Worm (Caenorhabditis elegans) whole organism, L1 larva: ENCODE results near the gene R02F2.7.
A peak's percentile ranks its signal among the peaks of the same experiment; 100 is the strongest.

ENCODE experiments used
- C04F5.9 ChIP-seq: sonication (generic microtip); optimal IDR thresholded peaks from 2 replicates; lab custom pipeline; 2016; ENCODE audit warnings: missing genetic modification characterization, missing compliant biosample characterization
- C16A3.4 ChIP-seq: fragments of 150-350 bp; optimal IDR thresholded peaks from 2 replicates; lab custom pipeline; 2014; ENCODE audit warnings: missing biosample characterization, missing genetic modification characterization
- F16B12.6 ChIP-seq: fragments of 150-350 bp; optimal IDR thresholded peaks from 2 replicates; lab custom pipeline; 2014; ENCODE audit warnings: missing biosample characterization, missing genetic modification characterization
- Y116A8C.19 ChIP-seq: sonication (generic microtip); optimal IDR thresholded peaks from 2 replicates; lab custom pipeline; 2016; ENCODE audit warnings: missing compliant biosample characterization, missing genetic modification characterization, borderline replicate concordance
- alr-1 ChIP-seq: fragments of 200-800 bp; sonication (Bioruptor generic); optimal IDR thresholded peaks from 2 replicates; lab custom pipeline; 2018; ENCODE audit warnings: borderline replicate concordance, mild to moderate bottlenecking, missing genetic modification characterization, missing compliant biosample characterization
- ama-1 ChIP-seq: fragments of 150-350 bp; optimal IDR thresholded peaks from 2 replicates; lab custom pipeline; 2014
- blmp-1 ChIP-seq: fragments of 150-350 bp; optimal IDR thresholded peaks from 2 replicates; lab custom pipeline; 2014; ENCODE audit warnings: missing biosample characterization, missing genetic modification characterization
- ceh-63 ChIP-seq: fragments of 200-800 bp; sonication (Bioruptor generic); optimal IDR thresholded peaks from 2 replicates; lab custom pipeline; 2018; ENCODE audit warnings: mild to moderate bottlenecking, missing genetic modification characterization, missing compliant biosample characterization
- ceh-82 ChIP-seq, 3 experiments: fragments of 150-350 bp in 1 of 3; sonication (generic microtip) in 2 of 3; optimal IDR thresholded peaks; 2 replicates each; lab custom pipeline; 2014 to 2017; ENCODE audit warnings: missing biosample characterization in 3 of 3, missing genetic modification characterization in 3 of 3
- ceh-88 ChIP-seq: fragments of 200-800 bp; sonication (Bioruptor generic); IDR thresholded peaks from 2 replicates; pipeline ENCODE4 v1.3.6; 2022; ENCODE audit warnings: missing genetic modification characterization, missing compliant biosample characterization
- ceh-90 ChIP-seq: sonication (generic microtip); optimal IDR thresholded peaks from 2 replicates; lab custom pipeline; 2016; ENCODE audit warnings: missing genetic modification characterization, missing compliant biosample characterization
- dpl-1 ChIP-seq, 3 experiments: fragments of 150-350 bp in 2 of 3; sonication (generic microtip) in 1 of 3; optimal IDR thresholded peaks; 2 replicates each; lab custom pipeline; 2014 to 2017; ENCODE audit warnings: missing biosample characterization in 3 of 3, missing genetic modification characterization in 3 of 3, missing genetic modification reagents in 3 of 3
- dsc-1 ChIP-seq: sonication (generic microtip); optimal IDR thresholded peaks from 2 replicates; lab custom pipeline; 2016; ENCODE audit warnings: mild to moderate bottlenecking, missing genetic modification characterization, missing compliant biosample characterization
- elt-2 ChIP-seq: sonication (generic microtip); optimal IDR thresholded peaks from 2 replicates; lab custom pipeline; 2016; ENCODE audit warnings: missing genetic modification characterization, mild to moderate bottlenecking, inconsistent platforms, missing compliant biosample characterization, missing genetic modification reagents
- elt-3 ChIP-seq, 6 experiments: fragments of 150-350 bp in 1 of 6; sonication (generic microtip); optimal IDR thresholded peaks; 2 replicates each; lab custom pipeline; 2017 to 2018; ENCODE audit warnings: missing biosample characterization in 6 of 6, missing genetic modification characterization in 6 of 6, inconsistent platforms in 1 of 6
- fkh-10 ChIP-seq: sonication (generic microtip); optimal IDR thresholded peaks from 2 replicates; lab custom pipeline; 2017; ENCODE audit warnings: missing biosample characterization, missing genetic modification reagents, missing genetic modification characterization
- fkh-4 ChIP-seq: sonication (generic microtip); optimal IDR thresholded peaks from 2 replicates; lab custom pipeline; 2016; ENCODE audit warnings: missing compliant biosample characterization, missing genetic modification characterization, borderline replicate concordance
- fos-1 ChIP-seq: fragments of 150-350 bp; optimal IDR thresholded peaks from 2 replicates; lab custom pipeline; 2014; ENCODE audit warnings: missing biosample characterization, missing genetic modification characterization
- lin-13 ChIP-seq: fragments of 150-350 bp; optimal IDR thresholded peaks from 2 replicates; lab custom pipeline; 2014; ENCODE audit warnings: missing biosample characterization, missing genetic modification reagents, missing genetic modification characterization
- lin-14 ChIP-seq: fragments of 200-800 bp; sonication (Bioruptor generic); optimal IDR thresholded peaks from 2 replicates; lab custom pipeline; 2018; ENCODE audit warnings: mild to moderate bottlenecking, missing genetic modification characterization, moderate library complexity, missing compliant biosample characterization
- lin-15B ChIP-seq: fragments of 150-350 bp; sonication (generic microtip); optimal IDR thresholded peaks from 3 replicates; lab custom pipeline; 2014; ENCODE audit warnings: missing biosample characterization, missing genetic modification characterization
- lin-35 ChIP-seq, 2 experiments: fragments of 150-350 bp; optimal IDR thresholded peaks; 2 replicates each; lab custom pipeline; 2014; ENCODE audit warnings: missing biosample characterization in 2 of 2, missing genetic modification characterization in 2 of 2, missing genetic modification reagents in 2 of 2
- lir-3 ChIP-seq: sonication (generic microtip); optimal IDR thresholded peaks from 2 replicates; lab custom pipeline; 2016; ENCODE audit warnings: mild to moderate bottlenecking, missing genetic modification characterization, moderate library complexity, missing compliant biosample characterization; ENCODE audit not compliant: poor library complexity
- mab-9 ChIP-seq: fragments of 200-800 bp; sonication (Bioruptor generic); IDR thresholded peaks from 2 replicates; pipeline ENCODE4 v1.3.6; 2022; ENCODE audit warnings: missing genetic modification reagents, missing genetic modification characterization, missing compliant biosample characterization
- mep-1 ChIP-seq: fragments of 150-350 bp; optimal IDR thresholded peaks from 2 replicates; lab custom pipeline; 2014; ENCODE audit warnings: missing biosample characterization, missing genetic modification characterization
- nhr-11 ChIP-seq: fragments of 150-350 bp; optimal IDR thresholded peaks from 2 replicates; lab custom pipeline; 2014; ENCODE audit warnings: missing biosample characterization, missing genetic modification characterization
- nhr-237 ChIP-seq: fragments of 150-350 bp; optimal IDR thresholded peaks from 2 replicates; lab custom pipeline; 2014; ENCODE audit warnings: missing biosample characterization, missing genetic modification characterization
- nhr-28 ChIP-seq: fragments of 150-350 bp; optimal IDR thresholded peaks from 2 replicates; lab custom pipeline; 2014; ENCODE audit warnings: missing biosample characterization, missing genetic modification characterization
- nhr-71 ChIP-seq: sonication (generic microtip); optimal IDR thresholded peaks from 2 replicates; lab custom pipeline; 2016; ENCODE audit warnings: mild to moderate bottlenecking, missing genetic modification characterization, moderate library complexity, missing compliant biosample characterization
- nhr-77 ChIP-seq: fragments of 150-350 bp; optimal IDR thresholded peaks from 2 replicates; lab custom pipeline; 2014; ENCODE audit warnings: missing biosample characterization, missing genetic modification characterization
- nhr-84 ChIP-seq: sonication (generic microtip); optimal IDR thresholded peaks from 2 replicates; lab custom pipeline; 2017; ENCODE audit warnings: missing biosample characterization, missing genetic modification characterization
- nhr-85 ChIP-seq: sonication (generic microtip); peaks from one replicate; lab custom pipeline; 2016; ENCODE audit warnings: missing genetic modification characterization, inconsistent platforms, missing compliant biosample characterization
- nhr-90 ChIP-seq: sonication (generic microtip); optimal IDR thresholded peaks from 2 replicates; lab custom pipeline; 2016; ENCODE audit warnings: mild to moderate bottlenecking, missing genetic modification characterization, missing compliant biosample characterization; ENCODE audit not compliant: poor library complexity
- pag-3 ChIP-seq: sonication (generic microtip); optimal IDR thresholded peaks from 2 replicates; lab custom pipeline; 2017; ENCODE audit warnings: missing genetic modification characterization, mild to moderate bottlenecking, missing compliant biosample characterization, antibody characterized with exemption, borderline replicate concordance; ENCODE audit not compliant: insufficient read depth
- pax-3 ChIP-seq: fragments of 200-800 bp; sonication (Bioruptor generic); optimal IDR thresholded peaks from 2 replicates; lab custom pipeline; 2018; ENCODE audit warnings: mild to moderate bottlenecking, missing genetic modification characterization, moderate library complexity, missing compliant biosample characterization
- pqm-1 ChIP-seq: sonication (generic microtip); optimal IDR thresholded peaks from 3 replicates; lab custom pipeline; 2017; ENCODE audit warnings: missing biosample characterization, missing genetic modification characterization
- snpc-4 ChIP-seq: fragments of 150-350 bp; optimal IDR thresholded peaks from 2 replicates; lab custom pipeline; 2014; ENCODE audit warnings: missing biosample characterization, missing genetic modification characterization
- snu-23 ChIP-seq: sonication (generic microtip); optimal IDR thresholded peaks from 2 replicates; lab custom pipeline; 2016; ENCODE audit warnings: missing genetic modification characterization, missing compliant biosample characterization
- sptf-1 ChIP-seq: fragments of 150-350 bp; optimal IDR thresholded peaks from 2 replicates; lab custom pipeline; 2014; ENCODE audit warnings: missing biosample characterization, missing genetic modification characterization
- sup-37 ChIP-seq: fragments of 200-800 bp; sonication (Bioruptor generic); optimal IDR thresholded peaks from 2 replicates; lab custom pipeline; 2018; ENCODE audit warnings: mild to moderate bottlenecking, missing genetic modification characterization, missing compliant biosample characterization
- swsn-7 ChIP-seq: sonication (generic microtip); optimal IDR thresholded peaks from 2 replicates; lab custom pipeline; 2016; ENCODE audit warnings: missing genetic modification characterization, missing compliant biosample characterization
- tbx-2 ChIP-seq: sonication (generic microtip); optimal IDR thresholded peaks from 2 replicates; lab custom pipeline; 2016; ENCODE audit warnings: missing genetic modification characterization, missing compliant biosample characterization
- tlp-1 ChIP-seq: fragments of 150-350 bp; optimal IDR thresholded peaks from 2 replicates; lab custom pipeline; 2014; ENCODE audit warnings: missing biosample characterization, missing genetic modification characterization
- unc-30 ChIP-seq: sonication (generic microtip); optimal IDR thresholded peaks from 2 replicates; lab custom pipeline; 2017; ENCODE audit warnings: missing biosample characterization, missing genetic modification characterization
- unc-62 ChIP-seq: fragments of 150-350 bp; optimal IDR thresholded peaks from 2 replicates; lab custom pipeline; 2014; ENCODE audit warnings: missing biosample characterization, missing genetic modification reagents, missing genetic modification characterization
- unc-86 ChIP-seq: sonication (generic microtip); optimal IDR thresholded peaks from 2 replicates; lab custom pipeline; 2016; ENCODE audit warnings: missing genetic modification characterization, missing compliant biosample characterization
- xbp-1 ChIP-seq: sonication (generic microtip); optimal IDR thresholded peaks from 2 replicates; lab custom pipeline; 2016; ENCODE audit warnings: missing genetic modification characterization, missing compliant biosample characterization
- zag-1 ChIP-seq: fragments of 150-350 bp; optimal IDR thresholded peaks from 2 replicates; lab custom pipeline; 2014; ENCODE audit warnings: missing biosample characterization, missing genetic modification characterization

R02F2.7 gene

ce11 chrIII:5502915-5503575 lies 19.5 kb upstream of the R02F2.7 start (continued):
- TF ChIP-seq nhr-77 (tag; lab: Kevin White, UChicago) (no peak), C04F5.9 (tag; lab: Kevin White, UChicago) (no peak), blmp-1 (peak; percentile 72), snu-23 (peak; percentile 65), sup-37 (GFP tag; lab: Kevin White, UChicago) (no peak), zag-1 (tag; lab: Kevin White, UChicago) (peak; percentile 45), F16B12.6 (tag; lab: Kevin White, UChicago) (no peak), dpl-1 (GFP tag; optimal IDR thresholded peaks at IDR 0.05; lab: Kevin White, UChicago) (peak; percentile 14 to 43 (median 33)), ceh-90 (tag; lab: Kevin White, UChicago) (no peak), swsn-7 (tag; lab: Kevin White, UChicago) (peak; percentile 42), lir-3 (tag; lab: Kevin White, UChicago) (peak; percentile 4), nhr-84 (no peak), nhr-90 (tag; lab: Kevin White, UChicago) (peak; percentile 58), nhr-237 (tag; lab: Kevin White, UChicago) (no peak), fkh-10 (no peak), unc-86 (tag; lab: Kevin White, UChicago) (no peak), elt-3 (tag; optimal IDR thresholded peaks at IDR 0.05; lab: Kevin White, UChicago) (peak in 3 of 6 experiments; percentile 13 to 67 (median 52)), fos-1 (tag; lab: Kevin White, UChicago) (no peak), nhr-85 (peak; percentile 82), dsc-1 (tag; lab: Kevin White, UChicago) (peak; percentile 38), nhr-11 (tag; lab: Kevin White, UChicago) (no peak), mep-1 (tag; lab: Kevin White, UChicago) (peak; percentile 57), pax-3 (tag; lab: Kevin White, UChicago) (peak; percentile 43), snpc-4 (peak; percentile 35)

ce11 chrIII:5501358-5502287 lies 18.1 kb upstream of the R02F2.7 start, which contains the start of gene R02F2.1:
TSS of gene R02F2.1 (plus strand) at chrIII:5501885.
- no peak for TF ChIP-seq ama-1 (lab: Kevin White, UChicago)
- TF ChIP-seq mab-9 (GFP tag; lab: Robert Waterston, UW), result no peak
- TF ChIP-seq tlp-1 (tag; lab: Kevin White, UChicago), result no peak
- TF ChIP-seq ceh-88, result no peak
- TF ChIP-seq elt-2 (tag; lab: Kevin White, UChicago), result no peak
- no peak for TF ChIP-seq unc-62 (GFP tag; lab: Kevin White, UChicago)
- TF ChIP-seq lin-35 (GFP tag; optimal IDR thresholded peaks at IDR 0.05; lab: Kevin White, UChicago), result peak; percentile 21 to 87
- no peak for TF ChIP-seq unc-30 (tag; lab: Kevin White, UChicago)
- TF ChIP-seq zag-1 (tag; lab: Kevin White, UChicago), result no peak
- TF ChIP-seq C16A3.4 (tag; lab: Kevin White, UChicago), result peak; percentile 24
- no peak for TF ChIP-seq nhr-28 (tag; lab: Kevin White, UChicago)
- peak; percentile 66 for TF ChIP-seq nhr-90 (tag; lab: Kevin White, UChicago)
- no peak for TF ChIP-seq sptf-1
- peak; percentile 63 for TF ChIP-seq lin-14 (GFP tag; lab: Kevin White, UChicago)
- no peak for TF ChIP-seq ceh-82 (tag; optimal IDR thresholded peaks at IDR 0.05; lab: Kevin White, UChicago)
- peak; percentile 60 for TF ChIP-seq blmp-1
- peak; percentile 14 for TF ChIP-seq xbp-1
- no peak for TF ChIP-seq pag-3 (tag; lab: Kevin White, UChicago)
- TF ChIP-seq nhr-84, result no peak
- no peak for TF ChIP-seq pqm-1 (tag; lab: Kevin White, UChicago)
- no peak for TF ChIP-seq lin-13 (GFP tag; lab: Kevin White, UChicago)
- no peak for TF ChIP-seq alr-1 (tag; lab: Kevin White, UChicago)
- TF ChIP-seq nhr-11 (tag; lab: Kevin White, UChicago), result no peak
- no peak for TF ChIP-seq lin-15B
- TF ChIP-seq nhr-77 (tag; lab: Kevin White, UChicago), result no peak
- no peak for TF ChIP-seq ceh-63 (GFP tag; lab: Kevin White, UChicago)
- peak; percentile 38 for TF ChIP-seq tbx-2
- TF ChIP-seq nhr-71, result peak; percentile 72
- no peak for TF ChIP-seq fkh-10
- no peak for TF ChIP-seq C04F5.9 (tag; lab: Kevin White, UChicago)
- TF ChIP-seq Y116A8C.19 (tag; lab: Kevin White, UChicago), result no peak
- no peak for TF ChIP-seq fkh-4
